Fruit fly (Drosophila melanogaster): ENCODE results near the gene Ugt316A1.

Ugt316A1 gene

DNA sequence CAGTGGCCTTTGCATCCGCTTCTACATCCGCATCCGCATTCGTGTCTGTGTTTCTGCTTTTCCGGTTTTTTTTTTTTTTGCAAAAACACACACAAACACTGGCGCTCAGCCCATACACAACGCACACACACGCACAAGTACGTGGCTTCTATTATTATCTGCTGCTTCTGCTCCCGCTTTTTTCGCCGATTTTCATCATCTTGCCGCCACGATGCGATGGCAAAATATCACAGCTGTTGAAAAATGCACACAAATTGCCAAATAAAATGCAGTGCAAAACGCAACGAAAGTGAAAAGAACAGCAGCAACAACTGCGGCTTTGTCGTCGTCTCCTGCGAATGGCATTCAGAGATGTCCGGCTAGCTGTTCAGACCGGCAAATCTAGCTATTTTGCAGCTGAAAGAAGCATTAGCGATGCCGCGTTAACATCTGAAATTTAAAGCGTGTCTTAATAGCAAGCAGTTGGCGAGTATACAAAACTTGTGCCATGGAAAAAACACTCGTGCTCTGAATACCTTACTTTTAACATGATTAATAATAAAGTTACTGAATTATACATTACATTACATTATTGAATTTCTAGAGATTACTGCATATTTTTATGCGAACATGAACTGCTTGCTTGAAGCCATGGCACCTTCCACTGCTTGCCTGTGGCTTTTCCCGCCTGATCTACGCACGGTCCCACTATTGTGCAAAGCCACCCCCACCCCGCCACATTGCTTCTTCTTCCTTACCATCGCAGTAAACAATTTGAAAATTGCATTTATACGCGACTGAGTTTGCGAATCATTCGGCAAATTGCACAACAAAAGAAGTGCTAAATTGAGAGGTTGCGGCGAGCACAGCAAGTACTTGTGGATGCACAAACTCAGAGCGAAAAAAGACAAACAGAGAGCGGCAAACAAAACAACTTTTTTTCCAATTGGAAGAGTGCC is at the start of gene Ugt316A1, which contains the start of gene Sfxn2:
Gene Ugt316A1 (minus strand): TSS at position 345 of the 938 bp plus-strand sequence.
Gene Sfxn2 (plus strand): TSS at position 694 of the 938 bp plus-strand sequence.
- TF ChIP-seq pan (optimal IDR thresholded peaks at IDR 0.05) (no peak), CG8478 (optimal IDR thresholded peaks at IDR 0.05) (no peak), EcR (GFP tag; optimal IDR thresholded peaks at IDR 0.05) (no peak)

DNA sequence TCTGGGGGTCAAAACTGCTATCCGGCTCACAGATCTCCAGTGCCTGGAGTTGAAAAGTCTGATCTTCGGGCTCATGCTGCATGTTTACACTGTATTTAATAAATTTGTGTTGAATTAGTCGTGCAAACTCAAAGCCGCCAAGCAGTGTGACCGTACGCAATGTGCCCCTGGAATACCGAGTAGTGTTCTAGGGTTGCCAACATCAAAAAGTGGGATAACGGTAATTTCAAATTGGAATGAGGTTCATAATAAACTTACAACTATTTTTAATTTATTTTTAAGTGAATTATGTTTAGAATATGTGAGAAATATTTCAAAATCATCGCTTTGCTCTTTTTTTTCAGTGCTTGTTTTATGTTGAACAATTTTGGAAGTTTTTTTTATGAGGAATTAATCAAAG is 37.6 kb upstream of the Ugt316A1 start, which contains the start of gene Gem2:
Gene Gem2 (minus strand): TSS at position 176 of the 400 bp plus-strand sequence.
- TF ChIP-seq usp (GFP tag; optimal IDR thresholded peaks at IDR 0.05) (no peak), psq (optimal IDR thresholded peaks at IDR 0.05) (no peak), EcR (GFP tag; optimal IDR thresholded peaks at IDR 0.05) (no peak), pan (optimal IDR thresholded peaks at IDR 0.05) (no peak), Dll (optimal IDR thresholded peaks at IDR 0.05) (no peak), CG8478 (optimal IDR thresholded peaks at IDR 0.05) (no peak)

DNA sequence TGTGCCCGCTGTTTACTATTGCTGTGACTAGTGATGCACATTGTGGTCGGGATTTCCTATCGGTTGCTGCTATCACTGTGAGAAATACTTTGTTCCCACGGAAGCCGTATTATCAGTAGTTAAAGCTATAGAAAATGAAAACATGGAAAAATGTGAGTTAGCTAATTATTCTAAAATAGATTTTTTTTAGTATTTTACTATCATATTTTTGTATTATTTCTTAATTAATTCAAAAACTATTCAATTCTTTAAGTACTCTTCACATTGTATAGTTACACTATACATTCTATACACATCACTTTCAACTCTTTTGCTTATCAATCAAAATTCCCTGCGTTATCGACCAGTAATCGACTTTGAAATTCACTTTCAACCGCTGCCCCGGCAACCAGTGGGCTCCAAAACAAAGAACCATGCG is 35.1 kb upstream of the Ugt316A1 start, which contains the start of the genes Naxd and CG14079:
Gene Naxd (minus strand): TSS at position 45 of the 418 bp plus-strand sequence.
Gene CG14079 (plus strand): TSS at position 335 of the 418 bp plus-strand sequence.
- TF ChIP-seq psq (optimal IDR thresholded peaks at IDR 0.05) (no peak), Dll (optimal IDR thresholded peaks at IDR 0.05) (no peak), EcR (GFP tag; optimal IDR thresholded peaks at IDR 0.05) (no peak), pan (optimal IDR thresholded peaks at IDR 0.05) (no peak), CG8478 (optimal IDR thresholded peaks at IDR 0.05) (no peak), usp (GFP tag; optimal IDR thresholded peaks at IDR 0.05) (no peak)

DNA sequence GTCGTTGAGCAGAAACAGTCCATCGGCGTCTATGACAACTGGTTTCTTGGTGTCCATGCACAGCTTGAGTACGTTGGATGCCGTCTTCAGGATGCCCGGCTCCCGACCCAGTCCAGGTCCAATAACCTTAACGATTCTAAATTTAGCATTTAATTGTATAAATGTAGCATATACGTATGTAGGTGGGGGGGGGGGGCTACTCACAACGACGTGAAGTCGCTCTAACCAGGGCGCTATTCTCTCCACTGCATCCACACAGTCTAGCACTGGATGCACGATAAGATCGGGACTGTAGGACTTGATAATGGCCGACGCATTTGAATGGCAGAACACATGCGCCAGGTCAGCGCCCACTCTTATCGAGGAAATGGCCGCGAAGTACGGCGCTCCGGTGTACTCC is 34.5 kb upstream of the Ugt316A1 start:
- TF ChIP-seq Dll (optimal IDR thresholded peaks at IDR 0.05): no peak
- no peak for TF ChIP-seq pan (optimal IDR thresholded peaks at IDR 0.05)

DNA sequence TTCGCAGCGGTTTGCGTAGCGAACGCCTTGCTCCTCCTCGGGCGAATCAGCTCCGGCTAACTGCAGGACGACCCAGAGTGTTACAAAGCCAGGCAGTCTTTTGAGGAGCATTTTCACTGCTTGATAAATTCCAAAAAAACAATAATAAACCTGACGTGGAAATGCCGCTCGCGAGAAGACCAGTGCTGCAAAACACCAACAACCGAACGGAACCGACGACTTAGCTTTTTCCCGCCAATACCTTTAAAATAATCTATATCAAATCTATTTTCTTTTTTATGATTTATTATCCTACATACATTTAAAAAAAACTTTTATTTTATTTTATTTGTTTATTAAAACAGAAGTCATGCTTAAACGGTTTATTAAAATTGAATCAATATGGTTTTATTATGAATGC is 33.4 kb upstream of the Ugt316A1 start, which contains the start of gene CNPYb:
Gene CNPYb (minus strand): TSS at position 186 of the 400 bp plus-strand sequence.
- TF ChIP-seq Dll (optimal IDR thresholded peaks at IDR 0.05) (no peak), usp (GFP tag; optimal IDR thresholded peaks at IDR 0.05) (no peak), CG8478 (optimal IDR thresholded peaks at IDR 0.05) (no peak), pan (optimal IDR thresholded peaks at IDR 0.05) (no peak), EcR (GFP tag; optimal IDR thresholded peaks at IDR 0.05) (no peak), psq (optimal IDR thresholded peaks at IDR 0.05) (no peak)

dm6 chr3L:19092125-19093058 is 29.8 kb upstream of the Ugt316A1 start, which contains the start of gene MESR6:
Gene MESR6, plus strand, starts transcription at chr3L:19092670.
- TF ChIP-seq EcR (GFP tag; optimal IDR thresholded peaks at IDR 0.05) (peak; percentile 93 to 97), pan (optimal IDR thresholded peaks at IDR 0.05) (no peak)

DNA sequence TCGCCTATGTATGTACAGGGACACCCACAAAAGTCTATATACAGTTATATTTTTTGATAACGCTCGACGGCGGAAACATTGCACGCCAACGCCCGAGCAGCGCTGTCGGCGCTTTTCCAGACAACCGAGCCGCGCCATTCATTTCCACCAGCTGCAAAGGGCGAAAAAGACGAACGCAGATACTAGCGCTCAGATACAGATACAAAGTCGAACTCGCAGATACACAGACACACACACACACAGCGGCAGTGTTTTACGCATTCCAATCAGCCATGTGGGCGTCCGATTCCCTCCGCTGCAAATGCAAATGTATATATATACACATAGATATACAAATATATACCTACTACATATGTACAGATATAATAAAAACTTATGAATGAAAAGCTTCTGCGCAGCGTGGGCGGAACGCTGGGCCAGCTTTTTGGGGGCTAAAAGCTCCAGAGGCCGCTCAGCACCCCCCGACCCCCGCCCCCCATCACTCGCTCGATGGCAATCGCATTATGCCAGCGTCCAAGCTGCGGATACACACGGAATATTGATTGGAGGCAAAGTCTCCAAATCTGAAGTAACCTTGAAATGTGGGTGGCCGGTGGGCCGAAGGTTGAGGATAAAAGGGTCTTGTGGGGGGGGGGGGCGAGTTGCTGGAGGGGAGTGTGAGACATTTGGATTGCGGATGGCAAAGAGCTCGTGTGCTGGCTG is 29.0 kb upstream of the Ugt316A1 start:
- TF ChIP-seq pan (optimal IDR thresholded peaks at IDR 0.05) (no peak), psq (optimal IDR thresholded peaks at IDR 0.05) (no peak)

- TF ChIP-seq CG8478 (optimal IDR thresholded peaks at IDR 0.05): no peak
- no peak for TF ChIP-seq psq (optimal IDR thresholded peaks at IDR 0.05)
- TF ChIP-seq usp (GFP tag; optimal IDR thresholded peaks at IDR 0.05): no peak
- TF ChIP-seq EcR (GFP tag; optimal IDR thresholded peaks at IDR 0.05): no peak
- no peak for TF ChIP-seq Dll (optimal IDR thresholded peaks at IDR 0.05)
- TF ChIP-seq pan (optimal IDR thresholded peaks at IDR 0.05): no peak
Observed at dm6 chr3L:19089120-19089519, 26.5 kb upstream of the Ugt316A1 start.

DNA sequence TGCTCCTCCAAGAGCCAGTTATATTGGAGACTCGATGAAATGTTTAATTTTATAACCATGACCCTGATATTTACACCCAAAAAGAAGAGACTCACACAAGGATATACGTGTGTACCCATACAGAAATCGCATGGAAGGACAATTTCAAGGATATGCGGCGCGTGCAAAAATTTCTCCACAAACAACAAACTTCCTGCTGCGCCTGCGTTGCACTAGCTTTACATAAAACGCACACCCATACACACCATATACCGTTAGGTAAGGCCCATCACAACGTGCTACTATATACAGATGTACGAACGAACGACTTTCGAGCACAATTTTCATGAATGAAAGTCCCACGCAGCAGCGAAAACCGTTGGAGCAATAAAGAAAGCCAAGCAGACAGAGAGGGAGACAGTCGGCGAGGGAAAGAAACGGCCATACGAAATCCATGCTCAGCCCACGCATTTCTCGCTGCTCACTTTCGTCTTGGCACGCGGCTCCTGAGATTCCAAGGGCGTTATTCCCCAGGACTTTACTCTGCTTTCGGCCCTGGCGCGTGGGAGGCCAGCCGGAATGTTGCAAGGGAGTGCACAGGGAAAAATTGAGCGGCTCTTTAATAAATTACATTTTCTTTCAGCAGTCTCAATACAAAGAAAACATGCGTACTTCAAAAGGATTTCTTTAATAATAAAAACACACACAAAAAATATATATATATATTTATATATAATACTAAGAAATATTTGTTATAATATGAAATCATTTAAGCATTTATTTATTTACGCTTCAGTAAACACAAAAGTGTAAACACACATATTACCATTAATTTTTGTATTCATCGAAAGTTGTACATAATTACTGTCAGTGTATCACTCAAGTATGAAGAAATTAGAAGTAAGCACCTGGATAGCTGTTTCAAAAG is 25.0 kb upstream of the Ugt316A1 start:
- no peak for TF ChIP-seq Dll (optimal IDR thresholded peaks at IDR 0.05)
- TF ChIP-seq CG8478 (optimal IDR thresholded peaks at IDR 0.05): no peak
- no peak for TF ChIP-seq psq (optimal IDR thresholded peaks at IDR 0.05)
- no peak for TF ChIP-seq pan (optimal IDR thresholded peaks at IDR 0.05)
- no peak for TF ChIP-seq EcR (GFP tag; optimal IDR thresholded peaks at IDR 0.05)
- no peak for TF ChIP-seq usp (GFP tag; optimal IDR thresholded peaks at IDR 0.05)

DNA sequence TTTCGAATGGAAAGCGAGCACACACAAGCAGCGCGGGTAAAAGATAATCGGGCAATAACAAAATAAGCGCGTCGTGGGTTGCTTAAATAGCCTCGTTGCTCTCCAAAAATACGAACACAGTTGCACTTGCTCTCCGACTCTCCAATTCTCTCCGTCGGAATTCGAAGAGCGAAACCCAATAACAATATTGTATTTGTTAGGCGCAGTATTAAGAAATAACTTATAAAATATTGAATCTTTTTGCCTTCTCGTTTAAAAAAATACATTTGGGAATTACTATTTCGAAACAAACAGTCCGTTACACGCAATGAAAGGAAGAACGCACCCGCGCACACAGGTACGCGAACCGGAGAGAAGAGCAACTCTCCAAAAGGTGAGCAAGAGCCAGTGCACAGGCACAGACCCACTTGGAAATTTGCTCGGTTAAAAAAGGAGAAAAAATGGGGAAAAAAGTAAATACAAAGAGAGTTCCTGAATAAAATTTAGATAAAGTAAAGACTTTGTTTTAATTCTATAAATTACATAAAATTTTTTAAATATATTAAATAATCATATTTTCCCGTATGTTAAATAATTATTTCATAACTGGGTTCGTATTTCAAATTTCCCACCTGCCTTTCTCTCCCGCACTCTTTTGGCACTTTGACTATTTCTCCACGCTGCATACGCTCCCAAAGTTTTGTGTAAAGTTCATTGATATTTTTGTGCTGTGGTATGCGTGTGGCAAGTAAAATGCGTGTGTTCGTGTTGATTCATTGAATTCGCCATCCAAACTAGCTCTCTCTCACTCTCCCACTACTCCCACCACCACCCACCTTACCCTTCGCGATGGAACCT is 24.0 kb upstream of the Ugt316A1 start, which contains the start of gene Mkp3:
Gene Mkp3 (minus strand): TSS at position 63 of the 837 bp plus-strand sequence.
- no peak for TF ChIP-seq psq (optimal IDR thresholded peaks at IDR 0.05)
- peak; percentile 73 for TF ChIP-seq Dll (optimal IDR thresholded peaks at IDR 0.05)
